Fruit fly (Drosophila melanogaster) whole organism, embryonic: ENCODE measurements around the gene iav.

ENCODE experiments used
- B-H1 ChIP-seq: fragments of 200-800 bp; sonication (Bioruptor generic); IDR thresholded peaks from 3 replicates; pipeline ENCODE4 v1.3.6; 2022; ENCODE audit warnings: missing biosample characterization, missing genetic modification characterization
- Bgb ChIP-seq: fragments of 200-800 bp; sonication (Bioruptor generic); IDR thresholded peaks from 2 replicates; pipeline ENCODE4 v1.3.6; 2022; ENCODE audit warnings: missing biosample characterization, missing genetic modification characterization; ENCODE audit not compliant: partially characterized antibody
- CG10209 ChIP-seq: fragments of 200-800 bp; sonication (Bioruptor generic); optimal IDR thresholded peaks from 3 replicates; lab custom pipeline; 2017; ENCODE audit warnings: missing biosample characterization, mild to moderate bottlenecking, missing genetic modification characterization, missing genetic modification reagents
- CG10274 ChIP-seq: fragments of 200-800 bp; sonication (Bioruptor generic); optimal IDR thresholded peaks from 3 replicates; lab custom pipeline; 2017; ENCODE audit warnings: missing biosample characterization, mild to moderate bottlenecking, missing genetic modification characterization
- CG10366 ChIP-seq: fragments of 200-800 bp; sonication (Bioruptor generic); IDR thresholded peaks from 2 replicates; pipeline ENCODE4 v1.3.6; 2022; ENCODE audit warnings: missing biosample characterization, missing genetic modification characterization
- CG10431 ChIP-seq: fragments of 200-800 bp; sonication (Bioruptor generic); optimal IDR thresholded peaks from 3 replicates; lab custom pipeline; 2018; ENCODE audit warnings: missing biosample characterization, mild to moderate bottlenecking, missing genetic modification characterization
- CG12942 ChIP-seq: fragments of 200-800 bp; sonication (Bioruptor generic); optimal IDR thresholded peaks from 3 replicates; lab custom pipeline; 2016; ENCODE audit warnings: missing biosample characterization, missing genetic modification characterization
- CG14050 ChIP-seq: fragments of 200-800 bp; sonication (Bioruptor generic); IDR thresholded peaks from 3 replicates; pipeline ENCODE4 v1.3.6; 2022; ENCODE audit warnings: missing biosample characterization, missing genetic modification characterization
- CG1602 ChIP-seq: fragments of 200-800 bp; sonication (Bioruptor generic); optimal IDR thresholded peaks from 3 replicates; lab custom pipeline; 2016; ENCODE audit warnings: missing biosample characterization, missing genetic modification characterization
- CG18262 ChIP-seq: fragments of 200-800 bp; optimal IDR thresholded peaks from 3 replicates; lab custom pipeline; 2019; ENCODE audit warnings: missing biosample characterization, mild to moderate bottlenecking, missing genetic modification characterization, moderate library complexity
- CG18476 ChIP-seq: fragments of 200-800 bp; sonication (Bioruptor generic); optimal IDR thresholded peaks from 2 replicates; lab custom pipeline; 2016; ENCODE audit warnings: missing biosample characterization, mild to moderate bottlenecking, missing genetic modification characterization
- CG30431 ChIP-seq: fragments of 200-800 bp; sonication (Bioruptor generic); optimal IDR thresholded peaks from 2 replicates; lab custom pipeline; 2017; ENCODE audit warnings: missing biosample characterization, missing genetic modification characterization
- CG31388 ChIP-seq: fragments of 200-800 bp; sonication (Bioruptor generic); optimal IDR thresholded peaks from 2 replicates; lab custom pipeline; 2016; ENCODE audit warnings: missing biosample characterization, missing genetic modification characterization
- CG32767 ChIP-seq: fragments of 200-800 bp; sonication (Bioruptor generic); IDR thresholded peaks from 2 replicates; pipeline ENCODE4 v1.3.6; 2022; ENCODE audit warnings: missing biosample characterization, missing genetic modification characterization
- CG33213 ChIP-seq: fragments of 200-800 bp; sonication (Bioruptor generic); optimal IDR thresholded peaks from 3 replicates; lab custom pipeline; 2016; ENCODE audit warnings: missing biosample characterization, missing genetic modification characterization
- CG4424 ChIP-seq: fragments of 200-800 bp; sonication (Bioruptor generic); optimal IDR thresholded peaks from 3 replicates; lab custom pipeline; 2016; ENCODE audit warnings: missing biosample characterization, missing genetic modification characterization
- CG6813 ChIP-seq: fragments of 200-800 bp; sonication (Bioruptor generic); optimal IDR thresholded peaks from 2 replicates; lab custom pipeline; 2017; ENCODE audit warnings: missing biosample characterization, missing genetic modification characterization, mild to moderate bottlenecking, moderate library complexity, missing genetic modification reagents
- CG7786 ChIP-seq: fragments of 200-800 bp; sonication (Bioruptor generic); optimal IDR thresholded peaks from 2 replicates; lab custom pipeline; 2016; ENCODE audit warnings: missing biosample characterization, missing genetic modification characterization
- Chrac-16 ChIP-seq: fragments of 200-800 bp; sonication (Bioruptor generic); optimal IDR thresholded peaks from 3 replicates; lab custom pipeline; 2016; ENCODE audit warnings: missing biosample characterization, missing genetic modification characterization
- Dll ChIP-seq: fragments of 200-800 bp; sonication (Bioruptor generic); IDR thresholded peaks from 4 replicates; pipeline ENCODE4 v1.3.6; 2022; ENCODE audit warnings: missing biosample characterization, missing genetic modification characterization; ENCODE audit not compliant: partially characterized antibody
- Ets97D ChIP-seq: fragments of 200-800 bp; sonication (Bioruptor generic); optimal IDR thresholded peaks from 3 replicates; lab custom pipeline; 2016; ENCODE audit warnings: missing biosample characterization, missing genetic modification characterization
- MBD-R2 ChIP-seq: fragments of 200-800 bp; sonication (Bioruptor generic); IDR thresholded peaks from 2 replicates; pipeline ENCODE4 v1.3.6; 2022; ENCODE audit warnings: missing biosample characterization, missing genetic modification characterization
- NK7.1 ChIP-seq: fragments of 200-800 bp; sonication (Bioruptor generic); optimal IDR thresholded peaks from 3 replicates; lab custom pipeline; 2016; ENCODE audit warnings: missing biosample characterization, missing genetic modification characterization
- NfI ChIP-seq: fragments of 200-800 bp; sonication (Bioruptor generic); optimal IDR thresholded peaks from 3 replicates; lab custom pipeline; 2018; ENCODE audit warnings: missing biosample characterization, mild to moderate bottlenecking, missing genetic modification characterization, moderate library complexity
- Oli ChIP-seq: fragments of 200-800 bp; sonication (Bioruptor generic); optimal IDR thresholded peaks from 2 replicates; lab custom pipeline; 2018; ENCODE audit warnings: missing biosample characterization, mild to moderate bottlenecking, missing genetic modification characterization, moderate library complexity
- Ptx1 ChIP-seq: fragments of 200-800 bp; sonication (Bioruptor generic); IDR thresholded peaks from 2 replicates; pipeline ENCODE4 v1.3.6; 2022; ENCODE audit warnings: missing biosample characterization, missing genetic modification characterization
- Sin3A ChIP-seq: fragments of >200 bp; optimal IDR thresholded peaks from 2 replicates; lab custom pipeline; 2018
- Sry-δ ChIP-seq: fragments of 200-800 bp; sonication (Bioruptor generic); optimal IDR thresholded peaks from 2 replicates; lab custom pipeline; 2016; ENCODE audit warnings: missing biosample characterization, missing genetic modification characterization
- Ssrp ChIP-seq: fragments of 200-800 bp; sonication (Bioruptor generic); optimal IDR thresholded peaks from 2 replicates; lab custom pipeline; 2018; ENCODE audit warnings: missing biosample characterization, mild to moderate bottlenecking, missing genetic modification characterization, moderate library complexity
- Stat92E ChIP-seq, 3 experiments: fragments of >200 bp in 2 of 3; fragments of 200-800 bp in 1 of 3; sonication (Bioruptor generic) in 1 of 3; optimal IDR thresholded peaks; 2 replicates each; lab custom pipeline; 2017 to 2019; ENCODE audit warnings: missing biosample characterization in 3 of 3, missing genetic modification characterization in 3 of 3, mild to moderate bottlenecking in 1 of 3, moderate library complexity in 1 of 3
- al ChIP-seq: fragments of 200-800 bp; sonication (Bioruptor generic); IDR thresholded peaks from 2 replicates; pipeline ENCODE4 v1.3.6; 2022; ENCODE audit warnings: missing biosample characterization, missing genetic modification characterization
- cg ChIP-seq: fragments of 200-800 bp; sonication (Bioruptor generic); optimal IDR thresholded peaks from 3 replicates; lab custom pipeline; 2019; ENCODE audit warnings: missing biosample characterization, mild to moderate bottlenecking, missing genetic modification characterization, moderate library complexity
- chm ChIP-seq: fragments of 200-800 bp; sonication (Bioruptor generic); IDR thresholded peaks from 2 replicates; pipeline ENCODE4 v1.3.6; 2022; ENCODE audit warnings: missing biosample characterization, missing genetic modification characterization
- dimm ChIP-seq: fragments of 200-800 bp; sonication (Bioruptor generic); IDR thresholded peaks from 2 replicates; pipeline ENCODE4 v1.3.6; 2022; ENCODE audit warnings: missing biosample characterization, missing genetic modification characterization
- disco-r ChIP-seq: fragments of 200-800 bp; sonication (Bioruptor generic); optimal IDR thresholded peaks from 2 replicates; lab custom pipeline; 2016; ENCODE audit warnings: missing biosample characterization, missing genetic modification characterization
- dysf ChIP-seq: fragments of 200-800 bp; sonication (Bioruptor generic); IDR thresholded peaks from 3 replicates; pipeline ENCODE4 v1.3.6; 2022; ENCODE audit warnings: missing biosample characterization, missing genetic modification characterization
- ems ChIP-seq: fragments of 200-800 bp; sonication (Bioruptor generic); optimal IDR thresholded peaks from 3 replicates; lab custom pipeline; 2016; ENCODE audit warnings: missing biosample characterization, missing genetic modification characterization
- esg ChIP-seq: fragments of 200-800 bp; sonication (Bioruptor generic); conservative IDR thresholded peaks from 2 replicates; pipeline ENCODE4 v1.3.6; 2022; ENCODE audit warnings: missing biosample characterization, missing genetic modification characterization
- exex ChIP-seq: fragments of 200-800 bp; sonication (Bioruptor generic); optimal IDR thresholded peaks from 4 replicates; lab custom pipeline; 2018; ENCODE audit warnings: missing biosample characterization, mild to moderate bottlenecking, missing genetic modification characterization, moderate library complexity
- fd102C ChIP-seq: fragments of 200-800 bp; sonication (Bioruptor generic); optimal IDR thresholded peaks from 2 replicates; lab custom pipeline; 2018; ENCODE audit warnings: missing biosample characterization, mild to moderate bottlenecking, missing genetic modification characterization, moderate library complexity
- gem ChIP-seq: fragments of 200-800 bp; sonication (Bioruptor generic); optimal IDR thresholded peaks from 2 replicates; lab custom pipeline; 2019; ENCODE audit warnings: missing biosample characterization, mild to moderate bottlenecking, missing genetic modification characterization, moderate library complexity
- hth ChIP-seq: fragments of >200 bp; optimal IDR thresholded peaks from 2 replicates; lab custom pipeline; 2017; ENCODE audit warnings: inconsistent platforms
- ind ChIP-seq: fragments of 200-800 bp; sonication (Bioruptor generic); optimal IDR thresholded peaks from 3 replicates; lab custom pipeline; 2016; ENCODE audit warnings: missing biosample characterization, missing genetic modification characterization
- lbe ChIP-seq: fragments of 200-800 bp; sonication (Bioruptor generic); optimal IDR thresholded peaks from 2 replicates; lab custom pipeline; 2016; ENCODE audit warnings: missing biosample characterization, mild to moderate bottlenecking, missing genetic modification characterization
- peb ChIP-seq: fragments of 200-800 bp; sonication (Bioruptor generic); IDR thresholded peaks from 2 replicates; pipeline ENCODE4 v1.3.6; 2022; ENCODE audit warnings: missing biosample characterization, missing genetic modification characterization
- pum ChIP-seq: fragments of 200-800 bp; sonication (Bioruptor generic); optimal IDR thresholded peaks from 2 replicates; lab custom pipeline; 2016; ENCODE audit warnings: missing biosample characterization, missing genetic modification characterization
- row ChIP-seq: fragments of 200-800 bp; sonication (Bioruptor generic); IDR thresholded peaks from 3 replicates; pipeline ENCODE4 v1.3.6; 2022; ENCODE audit warnings: missing biosample characterization, missing genetic modification characterization
- sim ChIP-seq: fragments of 200-800 bp; sonication (Bioruptor generic); IDR thresholded peaks from 2 replicates; pipeline ENCODE4 v1.3.6; 2022; ENCODE audit warnings: missing biosample characterization, missing genetic modification characterization
- ttk ChIP-seq: fragments of 200-800 bp; sonication (Bioruptor generic); IDR thresholded peaks from 2 replicates; pipeline ENCODE4 v2.1.2; 2022; ENCODE audit warnings: missing biosample characterization, missing genetic modification characterization
- tx ChIP-seq: fragments of 200-800 bp; sonication (Bioruptor generic); optimal IDR thresholded peaks from 2 replicates; lab custom pipeline; 2016; ENCODE audit warnings: missing biosample characterization, missing genetic modification characterization

The iav gene

dm6 chrX:6860413-6861089 is 46.8 kb downstream of the iav start (continued):
- TF ChIP-seq Oli (tag; lab: Kevin White, UChicago): peak; percentile 51
- TF ChIP-seq disco-r (GFP tag; lab: Kevin White, UChicago): no peak
- TF ChIP-seq cg (GFP tag; lab: Kevin White, UChicago): no peak
- TF ChIP-seq chm (GFP tag; lab: Robert Waterston, UW): no peak
- TF ChIP-seq CG6813: no peak
- no peak for TF ChIP-seq CG10431 (GFP tag; lab: Kevin White, UChicago)
- TF ChIP-seq exex: no peak
- TF ChIP-seq gem (tag; lab: Kevin White, UChicago): peak; percentile 51
- TF ChIP-seq CG31388: no peak
- peak; percentile 59; the same call in 2 of the 3 replicates for TF ChIP-seq dysf
- no peak for TF ChIP-seq Ets97D (GFP tag; lab: Kevin White, UChicago)
- TF ChIP-seq tx (GFP tag; lab: Kevin White, UChicago): no peak
- TF ChIP-seq CG7786 (GFP tag; lab: Kevin White, UChicago): no peak
- no peak for TF ChIP-seq CG18476 (GFP tag; lab: Kevin White, UChicago)
- TF ChIP-seq Sin3A (lab: Kevin White, UChicago): no peak
- TF ChIP-seq CG33213 (GFP tag; lab: Kevin White, UChicago): no peak
- TF ChIP-seq sim (GFP tag; lab: Robert Waterston, UW): no peak
- no peak for TF ChIP-seq ems (GFP tag; lab: Kevin White, UChicago)
- peak; percentile 57; the same call in 1 of the 2 replicates for TF ChIP-seq Ptx1 (GFP tag; lab: Robert Waterston, UW)
- no peak for TF ChIP-seq CG1602
- TF ChIP-seq Bgb (GFP tag; lab: Robert Waterston, UW): no peak
- no peak for TF ChIP-seq dimm (GFP tag; lab: Robert Waterston, UW)
- TF ChIP-seq CG12942 (GFP tag; lab: Kevin White, UChicago): no peak
- TF ChIP-seq lbe (GFP tag; lab: Kevin White, UChicago): no peak
- TF ChIP-seq fd102C (GFP tag; lab: Kevin White, UChicago): no peak
- no peak for TF ChIP-seq MBD-R2 (GFP tag; lab: Robert Waterston, UW)
- no peak for TF ChIP-seq CG14050 (GFP tag; lab: Robert Waterston, UW)
- TF ChIP-seq pum (GFP tag; lab: Kevin White, UChicago): no peak
- peak; percentile 55 for TF ChIP-seq CG18262
- no peak for TF ChIP-seq CG30431
- peak; percentile 30 for TF ChIP-seq Ssrp (tag; lab: Kevin White, UChicago)
- 0 out of 2 replicates have a peak, but pooled peaks have one; percentile 28 for TF ChIP-seq al
- TF ChIP-seq peb (GFP tag; lab: Robert Waterston, UW): no peak
- TF ChIP-seq Chrac-16 (GFP tag; lab: Kevin White, UChicago): no peak

dm6 chrX:6861523-6862077 is 47.8 kb downstream of the iav start:
- TF ChIP-seq Stat92E (GFP tag; optimal IDR thresholded peaks at IDR 0.05; lab: Kevin White, UChicago): peak in 1 of 3 experiments; percentile 74
- peak; percentile 64; the same call in 1 of the 2 replicates for TF ChIP-seq CG10366 (GFP tag; lab: Robert Waterston, UW)
- peak; percentile 25 for TF ChIP-seq Chrac-16 (GFP tag; lab: Kevin White, UChicago)
- TF ChIP-seq Sry-δ (GFP tag; lab: Kevin White, UChicago): peak; percentile 9
- TF ChIP-seq row (GFP tag; lab: Robert Waterston, UW): peak; percentile 71; the same call in 2 of the 3 replicates
- no peak for TF ChIP-seq NK7.1 (GFP tag; lab: Kevin White, UChicago)
- 0 out of 4 replicates have a peak, but pooled peaks have one; percentile 17 for TF ChIP-seq Dll (GFP tag; lab: Robert Waterston, UW)
- TF ChIP-seq CG10274: peak; percentile 2
- TF ChIP-seq ind (GFP tag; lab: Kevin White, UChicago): peak; percentile 55
- TF ChIP-seq CG4424 (GFP tag; lab: Kevin White, UChicago): peak; percentile 3
- peak; percentile 62; the same call in 1 of the 2 replicates for TF ChIP-seq CG32767 (GFP tag; lab: Robert Waterston, UW)
- peak; percentile 54 for TF ChIP-seq CG10209
- peak; percentile 38 for TF ChIP-seq NfI (GFP tag; lab: Kevin White, UChicago)
- TF ChIP-seq CG33213 (GFP tag; lab: Kevin White, UChicago): no peak
- TF ChIP-seq hth (lab: Kevin White, UChicago): no peak
- TF ChIP-seq B-H1 (GFP tag; lab: Robert Waterston, UW): peak; percentile 38; the same call in 1 of the 3 replicates
- peak; percentile 67 for TF ChIP-seq esg (GFP tag; lab: Robert Waterston, UW)
- TF ChIP-seq ttk (GFP tag; lab: Robert Waterston, UW): peak; percentile 13
- no peak for TF ChIP-seq CG1602
